Worm (Caenorhabditis elegans): ENCODE data around the gene F55G11.8.

ce11 chrIV:13013231-13013630 is 50.6 kb downstream of the F55G11.8 start:
- no peak for TF ChIP-seq nhr-12 (tag; optimal IDR thresholded peaks at IDR 0.05)
- no peak for TF ChIP-seq ztf-11 (tag; optimal IDR thresholded peaks at IDR 0.05)
- TF ChIP-seq pha-4 (tag; optimal IDR thresholded peaks at IDR 0.05) = no peak
- TF ChIP-seq elt-1 (tag; optimal IDR thresholded peaks at IDR 0.05; ENCODE audit: borderline replicate concordance, insufficient read depth) = no peak
